Fruit fly (Drosophila melanogaster): Measurements from ENCODE around the gene CG1387.

The CG1387 gene

dm6 chrX:8412197-8413160 lies 26.9 kb downstream of the CG1387 start (continued):
- TF ChIP-seq CG8924 (tag; optimal IDR thresholded peaks at IDR 0.05): no peak
- TF ChIP-seq CG3163 (GFP tag; optimal IDR thresholded peaks at IDR 0.05): no peak
- no peak for TF ChIP-seq tin (GFP tag; optimal IDR thresholded peaks at IDR 0.05)
- peak; percentile 9 for TF ChIP-seq CG6854 (GFP tag; optimal IDR thresholded peaks at IDR 0.05)
- TF ChIP-seq CG4617 (GFP tag; optimal IDR thresholded peaks at IDR 0.05; ENCODE audit: borderline replicate concordance): no peak
- TF ChIP-seq H15 (GFP tag; IDR thresholded peaks at IDR 0.05): no peak
- no peak for TF ChIP-seq gt (GFP tag; IDR thresholded peaks at IDR 0.05)
- TF ChIP-seq lab (GFP tag; optimal IDR thresholded peaks at IDR 0.05): peak; percentile 49
- peak; percentile 86 for TF ChIP-seq CG15479 (GFP tag; optimal IDR thresholded peaks at IDR 0.05)
- TF ChIP-seq cas (GFP tag; IDR thresholded peaks at IDR 0.05): no peak
- no peak for TF ChIP-seq Atf-2 (GFP tag; optimal IDR thresholded peaks at IDR 0.05)
- no peak for TF ChIP-seq CG1792 (GFP tag; optimal IDR thresholded peaks at IDR 0.05)
- no peak for TF ChIP-seq CG13296 (GFP tag; optimal IDR thresholded peaks at IDR 0.05)
- TF ChIP-seq CG8281 (tag; optimal IDR thresholded peaks at IDR 0.05): no peak
- TF ChIP-seq scrt (GFP tag; optimal IDR thresholded peaks at IDR 0.05): no peak
- no peak for TF ChIP-seq amos (GFP tag; IDR thresholded peaks at IDR 0.05; ENCODE audit: partially characterized antibody)
- TF ChIP-seq CG8478 (optimal IDR thresholded peaks at IDR 0.05): no peak
- peak; percentile 76 for TF ChIP-seq pros (GFP tag; optimal IDR thresholded peaks at IDR 0.05)
- no peak for TF ChIP-seq br (optimal IDR thresholded peaks at IDR 0.05)
- TF ChIP-seq CG33213 (GFP tag; optimal IDR thresholded peaks at IDR 0.05): no peak
- peak; percentile 41 for TF ChIP-seq exex (tag; optimal IDR thresholded peaks at IDR 0.05)
- no peak for TF ChIP-seq odd (GFP tag; optimal IDR thresholded peaks at IDR 0.05)

dm6 chrX:8413513-8414113 lies 28.0 kb downstream of the CG1387 start:
- TF ChIP-seq dimm (GFP tag; IDR thresholded peaks at IDR 0.05): no peak
- TF ChIP-seq CG9215 (GFP tag; IDR thresholded peaks at IDR 0.05): no peak
- TF ChIP-seq dpn (GFP tag; optimal IDR thresholded peaks at IDR 0.05): no peak
- TF ChIP-seq chm (GFP tag; IDR thresholded peaks at IDR 0.05): no peak
- TF ChIP-seq dati (GFP tag; IDR thresholded peaks at IDR 0.05): no peak
- TF ChIP-seq CG5245 (GFP tag; optimal IDR thresholded peaks at IDR 0.05): no peak
- TF ChIP-seq sug (tag; optimal IDR thresholded peaks at IDR 0.05): peak; percentile 42
- no peak for TF ChIP-seq CG9932 (GFP tag; IDR thresholded peaks at IDR 0.05)
- no peak for TF ChIP-seq CG12391 (tag; optimal IDR thresholded peaks at IDR 0.05)
- no peak for TF ChIP-seq Med (GFP tag)
- TF ChIP-seq CG4854 (GFP tag; optimal IDR thresholded peaks at IDR 0.05): no peak
- peak; percentile 2 for TF ChIP-seq CG2120 (GFP tag; optimal IDR thresholded peaks at IDR 0.05)
- no peak for TF ChIP-seq gce (GFP tag; IDR thresholded peaks at IDR 0.05)
- no peak for TF ChIP-seq YL-1 (GFP tag; optimal IDR thresholded peaks at IDR 0.05)
- no peak for TF ChIP-seq CG3163 (GFP tag; optimal IDR thresholded peaks at IDR 0.05)
- TF ChIP-seq Gsc (GFP tag; IDR thresholded peaks at IDR 0.05): no peak
- 0 out of 2 replicates have a peak, but pooled peaks have one; percentile 19 for TF ChIP-seq GATAe (GFP tag; conservative IDR thresholded peaks at IDR 0.05)
- TF ChIP-seq Sin3A (optimal IDR thresholded peaks at IDR 0.05): no peak
- TF ChIP-seq cg (GFP tag; optimal IDR thresholded peaks at IDR 0.05): peak; percentile 15
- TF ChIP-seq CG17186 (GFP tag; optimal IDR thresholded peaks at IDR 0.05): no peak
- peak; percentile 44 to 78 for TF ChIP-seq Trl (optimal IDR thresholded peaks at IDR 0.05)
- TF ChIP-seq Trl (GFP tag; optimal IDR thresholded peaks at IDR 0.05): no peak
- TF ChIP-seq gsb-n (tag; optimal IDR thresholded peaks at IDR 0.05): no peak
- TF ChIP-seq bab2 (GFP tag; optimal IDR thresholded peaks at IDR 0.05): no peak
- TF ChIP-seq Hr78 (GFP tag; optimal IDR thresholded peaks at IDR 0.05): no peak
- peak; percentile 87 for TF ChIP-seq exex (tag; optimal IDR thresholded peaks at IDR 0.05)
- no peak for TF ChIP-seq E2f2 (GFP tag; IDR thresholded peaks at IDR 0.05)
- TF ChIP-seq CG8290 (GFP tag; optimal IDR thresholded peaks at IDR 0.05): no peak
- TF ChIP-seq CG8290 (tag; optimal IDR thresholded peaks at IDR 0.05): no peak
- TF ChIP-seq CG17359 (tag; optimal IDR thresholded peaks at IDR 0.05): no peak
